Worm (Caenorhabditis elegans) whole organism, midembryonic: Measurements from ENCODE around the gene grd-7.

Experiments
- T22C8.4 ChIP-seq: fragments of 200-800 bp; sonication (Bioruptor generic); IDR thresholded peaks from 2 replicates; pipeline ENCODE4 v1.3.6; 2022; ENCODE audit warnings: missing genetic modification characterization, missing compliant biosample characterization
- flt-1 ChIP-seq: fragments of 200-800 bp; sonication (Bioruptor generic); IDR thresholded peaks from 2 replicates; pipeline ENCODE4 v1.3.6; 2022; ENCODE audit warnings: missing genetic modification characterization, missing compliant biosample characterization
- klf-2 ChIP-seq: fragments of 200-800 bp; sonication (Bioruptor generic); conservative IDR thresholded peaks from 2 replicates; pipeline ENCODE4 v1.3.6; 2022; ENCODE audit warnings: missing genetic modification reagents, missing genetic modification characterization, missing compliant biosample characterization
- ref-1 ChIP-seq: fragments of 200-800 bp; sonication (Bioruptor generic); conservative IDR thresholded peaks from 2 replicates; pipeline ENCODE4 v1.3.6; 2022; ENCODE audit warnings: missing genetic modification reagents, missing genetic modification characterization, missing compliant biosample characterization
- tab-1 ChIP-seq: fragments of 200-800 bp; sonication (Bioruptor generic); IDR thresholded peaks from 2 replicates; pipeline ENCODE4 v1.3.6; 2022; ENCODE audit warnings: missing genetic modification characterization, missing compliant biosample characterization
- ztf-23 ChIP-seq: fragments of 200-800 bp; sonication (Bioruptor generic); IDR thresholded peaks from 2 replicates; pipeline ENCODE4 v1.3.6; 2022; ENCODE audit warnings: missing genetic modification reagents, missing genetic modification characterization, missing compliant biosample characterization
- ztf-29 ChIP-seq: fragments of 200-800 bp; sonication (Bioruptor generic); IDR thresholded peaks from 2 replicates; pipeline ENCODE4 v1.3.6; 2022; ENCODE audit warnings: missing genetic modification reagents, missing genetic modification characterization, missing compliant biosample characterization

DNA sequence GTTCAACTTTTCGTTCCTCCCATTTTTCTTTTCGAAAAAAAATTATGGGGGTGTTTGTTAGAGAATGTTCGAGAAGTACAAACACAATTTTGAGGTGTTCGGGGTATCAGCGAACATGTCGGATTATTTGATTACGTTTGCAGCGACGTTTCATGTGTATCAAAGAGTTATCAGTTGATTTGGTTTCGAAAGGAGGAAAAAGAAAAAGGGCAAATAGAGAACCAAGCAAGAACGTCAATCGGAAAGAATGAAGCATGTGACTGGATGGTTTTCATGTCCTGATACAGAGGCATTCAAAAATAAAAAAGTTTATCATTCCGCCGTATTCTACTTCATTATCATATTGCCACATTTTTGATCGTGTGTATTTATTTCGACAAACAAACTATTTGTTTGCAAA lies 24.5 kb downstream of the grd-7 start:
- TF ChIP-seq ztf-23 (GFP tag; lab: Robert Waterston, UW) (no peak), ztf-29 (GFP tag; lab: Robert Waterston, UW) (no peak), T22C8.4 (GFP tag; lab: Robert Waterston, UW) (no peak), tab-1 (GFP tag; lab: Robert Waterston, UW) (no peak), ref-1 (GFP tag; lab: Robert Waterston, UW) (no peak), klf-2 (no peak), flt-1 (GFP tag; lab: Robert Waterston, UW) (no peak)
